Worm (Caenorhabditis elegans) whole organism, L2 larva: ENCODE measurements around the gene ZK813.4.

Experiments used
- C34F6.9 ChIP-seq: fragments of 150-350 bp; optimal IDR thresholded peaks from 2 replicates; lab custom pipeline; 2014; ENCODE audit warnings: missing biosample characterization, missing genetic modification characterization
- F13H6.1 ChIP-seq: sonication (generic microtip); optimal IDR thresholded peaks from 2 replicates; lab custom pipeline; 2016; ENCODE audit warnings: missing genetic modification characterization, missing compliant biosample characterization
- Y55F3AM.14 ChIP-seq: fragments of 200-800 bp; sonication (Bioruptor generic); optimal IDR thresholded peaks from 2 replicates; lab custom pipeline; 2018; ENCODE audit warnings: mild to moderate bottlenecking, missing genetic modification characterization, missing compliant biosample characterization
- ZK546.5 ChIP-seq: sonication (generic microtip); optimal IDR thresholded peaks from 2 replicates; lab custom pipeline; 2017; ENCODE audit warnings: missing biosample characterization, missing genetic modification characterization
- alr-1 ChIP-seq: fragments of 150-350 bp; optimal IDR thresholded peaks from 2 replicates; lab custom pipeline; 2014; ENCODE audit warnings: missing biosample characterization, missing genetic modification characterization
- aly-2 ChIP-seq: fragments of 150-350 bp; optimal IDR thresholded peaks from 2 replicates; lab custom pipeline; 2014; ENCODE audit warnings: missing biosample characterization, missing genetic modification characterization
- ama-1 ChIP-seq: fragments of 150-350 bp; optimal IDR thresholded peaks from 2 replicates; lab custom pipeline; 2018; ENCODE audit warnings: inconsistent platforms
- blmp-1 ChIP-seq: sonication (generic microtip); optimal IDR thresholded peaks from 2 replicates; lab custom pipeline; 2017; ENCODE audit warnings: missing genetic modification characterization, mild to moderate bottlenecking, missing compliant biosample characterization, antibody characterized with exemption, moderate library complexity; ENCODE audit not compliant: insufficient read depth
- ceh-16 ChIP-seq: fragments of 150-350 bp; optimal IDR thresholded peaks from 2 replicates; lab custom pipeline; 2014; ENCODE audit warnings: missing biosample characterization, missing genetic modification characterization
- crh-2 ChIP-seq: sonication (generic microtip); optimal IDR thresholded peaks from 2 replicates; lab custom pipeline; 2017; ENCODE audit warnings: missing biosample characterization, missing genetic modification characterization
- dmd-4 ChIP-seq: sonication (generic microtip); optimal IDR thresholded peaks from 2 replicates; lab custom pipeline; 2017; ENCODE audit warnings: missing biosample characterization, missing genetic modification characterization
- elt-1 ChIP-seq: fragments of 150-350 bp; optimal IDR thresholded peaks from 2 replicates; lab custom pipeline; 2014; ENCODE audit warnings: missing biosample characterization, missing genetic modification characterization
- elt-3 ChIP-seq: sonication (generic microtip); optimal IDR thresholded peaks from 2 replicates; lab custom pipeline; 2017; ENCODE audit warnings: missing biosample characterization, missing genetic modification characterization
- lin-39 ChIP-seq: fragments of 150-350 bp; optimal IDR thresholded peaks from 2 replicates; lab custom pipeline; 2014; ENCODE audit warnings: missing biosample characterization, missing genetic modification reagents, missing genetic modification characterization
- lsy-2 ChIP-seq, 2 experiments: fragments of 150-350 bp in 1 of 2; sonication (generic microtip) in 1 of 2; optimal IDR thresholded peaks; 2 replicates each; lab custom pipeline; 2014 to 2017; ENCODE audit warnings: missing biosample characterization in 2 of 2, missing genetic modification characterization in 2 of 2
- mab-5 ChIP-seq: fragments of 150-350 bp; optimal IDR thresholded peaks from 2 replicates; lab custom pipeline; 2014; ENCODE audit warnings: missing biosample characterization, missing genetic modification characterization
- mbf-1 ChIP-seq: sonication (generic microtip); optimal IDR thresholded peaks from 2 replicates; lab custom pipeline; 2017; ENCODE audit warnings: missing biosample characterization, missing genetic modification characterization
- mdl-1 ChIP-seq, 2 experiments: fragments of 150-350 bp in 1 of 2; sonication (generic microtip) in 1 of 2; optimal IDR thresholded peaks; 2 replicates each; lab custom pipeline; 2017; ENCODE audit warnings: missing biosample characterization in 2 of 2, missing genetic modification characterization in 2 of 2
- nhr-129 ChIP-seq: fragments of 150-350 bp; optimal IDR thresholded peaks from 2 replicates; lab custom pipeline; 2014; ENCODE audit warnings: missing biosample characterization, missing genetic modification characterization
- nhr-6 ChIP-seq: fragments of 150-350 bp; optimal IDR thresholded peaks from 2 replicates; lab custom pipeline; 2014; ENCODE audit warnings: missing biosample characterization, missing genetic modification characterization
- nhr-77 ChIP-seq: fragments of 150-350 bp; optimal IDR thresholded peaks from 2 replicates; lab custom pipeline; 2014; ENCODE audit warnings: missing biosample characterization, missing genetic modification characterization
- peb-1 ChIP-seq: fragments of 150-350 bp; optimal IDR thresholded peaks from 2 replicates; lab custom pipeline; 2014; ENCODE audit warnings: missing biosample characterization, missing genetic modification characterization
- sma-9 ChIP-seq, 2 experiments: fragments of 150-350 bp in 1 of 2; sonication (generic microtip) in 1 of 2; optimal IDR thresholded peaks; 2 replicates each; lab custom pipeline; 2014 to 2016; ENCODE audit warnings: missing genetic modification characterization in 2 of 2, mild to moderate bottlenecking in 1 of 2, missing biosample characterization in 1 of 2, missing compliant biosample characterization in 1 of 2, missing genetic modification reagents in 1 of 2, moderate library complexity in 1 of 2
- snpc-4 ChIP-seq: fragments of 150-350 bp; optimal IDR thresholded peaks from 2 replicates; lab custom pipeline; 2014; ENCODE audit warnings: missing biosample characterization, missing genetic modification characterization
- unc-55 ChIP-seq: fragments of 150-350 bp; sonication (generic microtip); optimal IDR thresholded peaks from 3 replicates; lab custom pipeline; 2014; ENCODE audit warnings: missing biosample characterization, missing genetic modification reagents, missing genetic modification characterization
- unc-62 ChIP-seq: fragments of 150-350 bp; optimal IDR thresholded peaks from 2 replicates; lab custom pipeline; 2014; ENCODE audit warnings: missing biosample characterization, missing genetic modification reagents, missing genetic modification characterization
- zag-1 ChIP-seq: fragments of 150-350 bp; optimal IDR thresholded peaks from 2 replicates; lab custom pipeline; 2014; ENCODE audit warnings: missing biosample characterization, missing genetic modification characterization
- ztf-1 ChIP-seq: fragments of 200-800 bp; sonication (Bioruptor generic); conservative IDR thresholded peaks from 2 replicates; pipeline ENCODE4 v1.3.6; 2022; ENCODE audit warnings: missing genetic modification characterization, missing compliant biosample characterization
- ztf-11 ChIP-seq: sonication (generic microtip); optimal IDR thresholded peaks from 2 replicates; lab custom pipeline; 2017; ENCODE audit warnings: missing biosample characterization, missing genetic modification characterization
- ztf-4 ChIP-seq: fragments of 150-350 bp; optimal IDR thresholded peaks from 2 replicates; lab custom pipeline; 2014; ENCODE audit warnings: missing biosample characterization, missing genetic modification characterization

Gene ZK813.4

ce11 chrX:3464309-3465038, 34.6 kb upstream of the ZK813.4 start:
- TF ChIP-seq unc-62 (GFP tag; lab: Kevin White, UChicago): no peak
- TF ChIP-seq ama-1 (lab: Kevin White, UChicago): no peak
- TF ChIP-seq zag-1: peak; percentile 38
- TF ChIP-seq nhr-129: no peak
- TF ChIP-seq elt-1 (tag; lab: Kevin White, UChicago): no peak
- peak; percentile 70 for TF ChIP-seq unc-55 (GFP tag; lab: Kevin White, UChicago)
- no peak for TF ChIP-seq C34F6.9 (tag; lab: Kevin White, UChicago)

ce11 chrX:3463875-3464274, 34.0 kb upstream of the ZK813.4 start:
- TF ChIP-seq ZK546.5 (tag; lab: Kevin White, UChicago) (no peak), ztf-1 (no peak), snpc-4 (tag; lab: Kevin White, UChicago) (no peak), nhr-77 (tag; lab: Kevin White, UChicago) (no peak), peb-1 (tag; lab: Kevin White, UChicago) (no peak), ztf-11 (tag; lab: Kevin White, UChicago) (no peak), lsy-2 (tag; optimal IDR thresholded peaks at IDR 0.05; lab: Kevin White, UChicago) (no peak)

- no peak for TF ChIP-seq crh-2 (tag; lab: Kevin White, UChicago)
- TF ChIP-seq Y55F3AM.14 (GFP tag; lab: Kevin White, UChicago): no peak
- no peak for TF ChIP-seq dmd-4 (tag; lab: Kevin White, UChicago)
- TF ChIP-seq snpc-4 (tag; lab: Kevin White, UChicago): no peak
- no peak for TF ChIP-seq ztf-4 (tag; lab: Kevin White, UChicago)
Observed at ce11 chrX:3462086-3462485, 32.2 kb upstream of the ZK813.4 start.

- peak; percentile 61 for TF ChIP-seq sma-9 (GFP tag; optimal IDR thresholded peaks at IDR 0.05; lab: Kevin White, UChicago)
- TF ChIP-seq sma-9 (tag; optimal IDR thresholded peaks at IDR 0.05; lab: Kevin White, UChicago): no peak
- peak in 1 of 2 experiments; percentile 19 for TF ChIP-seq lsy-2 (tag; optimal IDR thresholded peaks at IDR 0.05; lab: Kevin White, UChicago)
- TF ChIP-seq unc-62 (GFP tag; lab: Kevin White, UChicago): no peak
- TF ChIP-seq crh-2 (tag; lab: Kevin White, UChicago): no peak
- peak; percentile 82 for TF ChIP-seq mab-5 (tag; lab: Kevin White, UChicago)
- no peak for TF ChIP-seq ztf-4 (tag; lab: Kevin White, UChicago)
- no peak for TF ChIP-seq nhr-6 (tag; lab: Kevin White, UChicago)
- TF ChIP-seq lin-39 (tag; lab: Kevin White, UChicago): peak; percentile 65
- TF ChIP-seq alr-1: no peak
- no peak for TF ChIP-seq nhr-77 (tag; lab: Kevin White, UChicago)
- peak; percentile 2 for TF ChIP-seq unc-55 (GFP tag; lab: Kevin White, UChicago)
- no peak for TF ChIP-seq mdl-1 (tag; optimal IDR thresholded peaks at IDR 0.05; lab: Kevin White, UChicago)
- no peak for TF ChIP-seq elt-3 (tag; lab: Kevin White, UChicago)
- peak; percentile 76 for TF ChIP-seq F13H6.1
- no peak for TF ChIP-seq ztf-11 (tag; lab: Kevin White, UChicago)
- TF ChIP-seq C34F6.9 (tag; lab: Kevin White, UChicago): peak; percentile 22
Observed at ce11 chrX:3455561-3455960, 25.6 kb upstream of the ZK813.4 start.

- TF ChIP-seq mbf-1 (tag; lab: Kevin White, UChicago) (no peak), F13H6.1 (no peak), ceh-16 (tag; lab: Kevin White, UChicago) (no peak), dmd-4 (tag; lab: Kevin White, UChicago) (no peak), blmp-1 (tag; lab: Kevin White, UChicago) (no peak), Y55F3AM.14 (GFP tag; lab: Kevin White, UChicago) (no peak), elt-1 (tag; lab: Kevin White, UChicago) (no peak), ama-1 (lab: Kevin White, UChicago) (no peak), alr-1 (no peak), zag-1 (no peak), mdl-1 (tag; optimal IDR thresholded peaks at IDR 0.05; lab: Kevin White, UChicago) (no peak), peb-1 (tag; lab: Kevin White, UChicago) (no peak), aly-2 (tag; lab: Kevin White, UChicago) (no peak)
Observed at ce11 chrX:3453870-3454269, 23.9 kb upstream of the ZK813.4 start.
